Worm (Caenorhabditis elegans) whole organism, L2 larva: ENCODE measurements around the gene F36D4.6.

ENCODE experiments used
- aly-2 ChIP-seq: fragments of 150-350 bp; optimal IDR thresholded peaks from 2 replicates; lab custom pipeline; 2014; ENCODE audit warnings: missing biosample characterization, missing genetic modification characterization
- ama-1 ChIP-seq: fragments of 150-350 bp; optimal IDR thresholded peaks from 2 replicates; lab custom pipeline; 2018; ENCODE audit warnings: inconsistent platforms
- blmp-1 ChIP-seq: sonication (generic microtip); optimal IDR thresholded peaks from 2 replicates; lab custom pipeline; 2017; ENCODE audit warnings: missing genetic modification characterization, mild to moderate bottlenecking, missing compliant biosample characterization, antibody characterized with exemption, moderate library complexity; ENCODE audit not compliant: insufficient read depth
- ceh-82 ChIP-seq: fragments of 150-350 bp; optimal IDR thresholded peaks from 2 replicates; lab custom pipeline; 2014; ENCODE audit warnings: missing biosample characterization, missing genetic modification characterization
- elt-3 ChIP-seq: sonication (generic microtip); optimal IDR thresholded peaks from 2 replicates; lab custom pipeline; 2017; ENCODE audit warnings: missing biosample characterization, missing genetic modification characterization
- fos-1 ChIP-seq: fragments of 150-350 bp; optimal IDR thresholded peaks from 2 replicates; lab custom pipeline; 2014; ENCODE audit warnings: missing biosample characterization, missing genetic modification characterization
- mab-5 ChIP-seq: fragments of 150-350 bp; optimal IDR thresholded peaks from 2 replicates; lab custom pipeline; 2014; ENCODE audit warnings: missing biosample characterization, missing genetic modification characterization
- nhr-12 ChIP-seq: fragments of 150-350 bp; optimal IDR thresholded peaks from 2 replicates; lab custom pipeline; 2014; ENCODE audit warnings: missing biosample characterization, missing genetic modification characterization
- sem-4 ChIP-seq: fragments of 150-350 bp; optimal IDR thresholded peaks from 2 replicates; lab custom pipeline; 2014; ENCODE audit warnings: missing biosample characterization, missing genetic modification reagents, missing genetic modification characterization
- snpc-4 ChIP-seq: fragments of 150-350 bp; optimal IDR thresholded peaks from 2 replicates; lab custom pipeline; 2014; ENCODE audit warnings: missing biosample characterization, missing genetic modification characterization
- zag-1 ChIP-seq: fragments of 150-350 bp; optimal IDR thresholded peaks from 2 replicates; lab custom pipeline; 2014; ENCODE audit warnings: missing biosample characterization, missing genetic modification characterization
- ztf-11 ChIP-seq: sonication (generic microtip); optimal IDR thresholded peaks from 2 replicates; lab custom pipeline; 2017; ENCODE audit warnings: missing biosample characterization, missing genetic modification characterization

DNA sequence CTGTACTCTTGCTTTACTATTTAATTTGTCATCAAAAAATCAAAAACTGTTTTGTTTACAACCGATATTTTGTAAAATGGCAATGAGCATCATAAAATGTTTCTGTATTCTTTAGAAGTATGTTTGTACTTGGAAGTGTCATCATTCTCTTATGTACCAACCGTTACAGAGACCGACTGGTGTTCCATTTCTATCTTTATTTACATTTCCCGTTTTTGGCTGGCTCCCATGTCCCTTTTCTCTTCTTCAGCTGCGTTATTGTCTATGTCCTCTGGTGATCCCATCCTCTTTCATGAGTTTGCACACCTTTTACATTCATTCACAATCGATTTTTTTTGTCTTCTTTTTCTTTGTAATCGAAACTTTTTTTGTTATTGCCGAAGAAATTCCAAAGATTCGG lies 24.5 kb upstream of the F36D4.6 start:
- TF ChIP-seq blmp-1 (no peak), sem-4 (tag; lab: Kevin White, UChicago) (no peak), mab-5 (tag; lab: Kevin White, UChicago) (no peak), fos-1 (tag; lab: Kevin White, UChicago) (no peak), ztf-11 (no peak), ama-1 (lab: Kevin White, UChicago) (no peak), aly-2 (tag; lab: Kevin White, UChicago) (no peak), zag-1 (tag; lab: Kevin White, UChicago) (no peak), snpc-4 (no peak), ceh-82 (tag; lab: Kevin White, UChicago) (no peak), elt-3 (tag; lab: Kevin White, UChicago) (no peak), nhr-12 (tag; lab: Kevin White, UChicago) (no peak)
